Worm (Caenorhabditis elegans) whole organism, L1 larva: Measurements from ENCODE around the gene clec-6.

Experiments
- C04F5.9 ChIP-seq: sonication (generic microtip); optimal IDR thresholded peaks from 2 replicates; lab custom pipeline; 2016; ENCODE audit warnings: missing genetic modification characterization, missing compliant biosample characterization
- C16A3.4 ChIP-seq: fragments of 150-350 bp; optimal IDR thresholded peaks from 2 replicates; lab custom pipeline; 2014; ENCODE audit warnings: missing biosample characterization, missing genetic modification characterization
- Y116A8C.19 ChIP-seq: sonication (generic microtip); optimal IDR thresholded peaks from 2 replicates; lab custom pipeline; 2016; ENCODE audit warnings: missing compliant biosample characterization, missing genetic modification characterization, borderline replicate concordance
- alr-1 ChIP-seq: fragments of 200-800 bp; sonication (Bioruptor generic); optimal IDR thresholded peaks from 2 replicates; lab custom pipeline; 2018; ENCODE audit warnings: borderline replicate concordance, mild to moderate bottlenecking, missing genetic modification characterization, missing compliant biosample characterization
- aly-2 ChIP-seq: fragments of 150-350 bp; optimal IDR thresholded peaks from 2 replicates; lab custom pipeline; 2014; ENCODE audit warnings: missing biosample characterization, missing genetic modification characterization
- ceh-63 ChIP-seq: fragments of 200-800 bp; sonication (Bioruptor generic); optimal IDR thresholded peaks from 2 replicates; lab custom pipeline; 2018; ENCODE audit warnings: mild to moderate bottlenecking, missing genetic modification characterization, missing compliant biosample characterization
- ceh-8 ChIP-seq: fragments of 200-800 bp; sonication (Bioruptor generic); optimal IDR thresholded peaks from 2 replicates; lab custom pipeline; 2018; ENCODE audit warnings: mild to moderate bottlenecking, missing genetic modification characterization, moderate library complexity, missing compliant biosample characterization
- ceh-90 ChIP-seq: sonication (generic microtip); optimal IDR thresholded peaks from 2 replicates; lab custom pipeline; 2016; ENCODE audit warnings: missing genetic modification characterization, missing compliant biosample characterization
- dpl-1 ChIP-seq, 3 experiments: fragments of 150-350 bp in 2 of 3; sonication (generic microtip) in 1 of 3; optimal IDR thresholded peaks; 2 replicates each; lab custom pipeline; 2014 to 2017; ENCODE audit warnings: missing biosample characterization in 3 of 3, missing genetic modification characterization in 3 of 3, missing genetic modification reagents in 3 of 3
- dsc-1 ChIP-seq: sonication (generic microtip); optimal IDR thresholded peaks from 2 replicates; lab custom pipeline; 2016; ENCODE audit warnings: mild to moderate bottlenecking, missing genetic modification characterization, missing compliant biosample characterization
- egl-27 ChIP-seq, 2 experiments: fragments of 150-350 bp in 1 of 2; sonication (generic microtip); optimal IDR thresholded peaks; 3 replicates each; lab custom pipeline; 2017 to 2018; ENCODE audit warnings: missing biosample characterization in 2 of 2, missing genetic modification characterization in 2 of 2, missing genetic modification reagents in 2 of 2
- elt-2 ChIP-seq: sonication (generic microtip); optimal IDR thresholded peaks from 2 replicates; lab custom pipeline; 2016; ENCODE audit warnings: missing genetic modification characterization, mild to moderate bottlenecking, inconsistent platforms, missing compliant biosample characterization, missing genetic modification reagents
- elt-3 ChIP-seq, 6 experiments: fragments of 150-350 bp in 1 of 6; sonication (generic microtip); optimal IDR thresholded peaks; 2 replicates each; lab custom pipeline; 2017 to 2018; ENCODE audit warnings: missing biosample characterization in 6 of 6, missing genetic modification characterization in 6 of 6, inconsistent platforms in 1 of 6
- ets-5 ChIP-seq: fragments of 200-800 bp; sonication (Bioruptor generic); IDR thresholded peaks from 2 replicates; pipeline ENCODE4 v1.3.6; 2022; ENCODE audit warnings: missing genetic modification characterization, missing compliant biosample characterization
- fkh-4 ChIP-seq: sonication (generic microtip); optimal IDR thresholded peaks from 2 replicates; lab custom pipeline; 2016; ENCODE audit warnings: missing compliant biosample characterization, missing genetic modification characterization, borderline replicate concordance
- hlh-17 ChIP-seq: fragments of 200-800 bp; sonication (Bioruptor generic); optimal IDR thresholded peaks from 2 replicates; lab custom pipeline; 2018; ENCODE audit warnings: missing genetic modification characterization, mild to moderate bottlenecking, missing compliant biosample characterization, moderate library complexity, borderline replicate concordance
- isw-1 ChIP-seq: fragments of 200-800 bp; sonication (Bioruptor generic); IDR thresholded peaks from 2 replicates; pipeline ENCODE4 v1.3.6; 2022; ENCODE audit warnings: missing genetic modification characterization, missing compliant biosample characterization
- lin-13 ChIP-seq: fragments of 150-350 bp; optimal IDR thresholded peaks from 2 replicates; lab custom pipeline; 2014; ENCODE audit warnings: missing biosample characterization, missing genetic modification reagents, missing genetic modification characterization
- lin-14 ChIP-seq: fragments of 200-800 bp; sonication (Bioruptor generic); optimal IDR thresholded peaks from 2 replicates; lab custom pipeline; 2018; ENCODE audit warnings: mild to moderate bottlenecking, missing genetic modification characterization, moderate library complexity, missing compliant biosample characterization
- lin-35 ChIP-seq, 2 experiments: fragments of 150-350 bp; optimal IDR thresholded peaks; 2 replicates each; lab custom pipeline; 2014; ENCODE audit warnings: missing biosample characterization in 2 of 2, missing genetic modification characterization in 2 of 2, missing genetic modification reagents in 2 of 2
- lir-3 ChIP-seq: sonication (generic microtip); optimal IDR thresholded peaks from 2 replicates; lab custom pipeline; 2016; ENCODE audit warnings: mild to moderate bottlenecking, missing genetic modification characterization, moderate library complexity, missing compliant biosample characterization; ENCODE audit not compliant: poor library complexity
- nhr-19 ChIP-seq: fragments of 200-800 bp; sonication (Bioruptor generic); conservative IDR thresholded peaks from 2 replicates; pipeline ENCODE4 v1.3.6; 2022; ENCODE audit warnings: missing genetic modification characterization, missing compliant biosample characterization
- nhr-47 ChIP-seq: sonication (generic microtip); optimal IDR thresholded peaks from 2 replicates; lab custom pipeline; 2016; ENCODE audit warnings: mild to moderate bottlenecking, missing genetic modification characterization, moderate library complexity, missing compliant biosample characterization
- nhr-71 ChIP-seq: sonication (generic microtip); optimal IDR thresholded peaks from 2 replicates; lab custom pipeline; 2016; ENCODE audit warnings: mild to moderate bottlenecking, missing genetic modification characterization, moderate library complexity, missing compliant biosample characterization
- nhr-76 ChIP-seq: sonication (generic microtip); optimal IDR thresholded peaks from 2 replicates; lab custom pipeline; 2017; ENCODE audit warnings: missing biosample characterization, missing genetic modification characterization
- nhr-77 ChIP-seq: fragments of 150-350 bp; optimal IDR thresholded peaks from 2 replicates; lab custom pipeline; 2014; ENCODE audit warnings: missing biosample characterization, missing genetic modification characterization
- nhr-84 ChIP-seq: sonication (generic microtip); optimal IDR thresholded peaks from 2 replicates; lab custom pipeline; 2017; ENCODE audit warnings: missing biosample characterization, missing genetic modification characterization
- nhr-85 ChIP-seq: sonication (generic microtip); peaks from one replicate; lab custom pipeline; 2016; ENCODE audit warnings: missing genetic modification characterization, inconsistent platforms, missing compliant biosample characterization
- nhr-90 ChIP-seq: sonication (generic microtip); optimal IDR thresholded peaks from 2 replicates; lab custom pipeline; 2016; ENCODE audit warnings: mild to moderate bottlenecking, missing genetic modification characterization, missing compliant biosample characterization; ENCODE audit not compliant: poor library complexity
- pax-3 ChIP-seq: fragments of 200-800 bp; sonication (Bioruptor generic); optimal IDR thresholded peaks from 2 replicates; lab custom pipeline; 2018; ENCODE audit warnings: mild to moderate bottlenecking, missing genetic modification characterization, moderate library complexity, missing compliant biosample characterization
- pqm-1 ChIP-seq: sonication (generic microtip); optimal IDR thresholded peaks from 3 replicates; lab custom pipeline; 2017; ENCODE audit warnings: missing biosample characterization, missing genetic modification characterization
- sox-4 ChIP-seq: sonication (generic microtip); optimal IDR thresholded peaks from 2 replicates; lab custom pipeline; 2016; ENCODE audit warnings: missing genetic modification characterization, missing compliant biosample characterization
- tbx-2 ChIP-seq: sonication (generic microtip); optimal IDR thresholded peaks from 2 replicates; lab custom pipeline; 2016; ENCODE audit warnings: missing genetic modification characterization, missing compliant biosample characterization
- tlp-1 ChIP-seq: fragments of 150-350 bp; optimal IDR thresholded peaks from 2 replicates; lab custom pipeline; 2014; ENCODE audit warnings: missing biosample characterization, missing genetic modification characterization
- unc-130 ChIP-seq: fragments of 150-350 bp; optimal IDR thresholded peaks from 2 replicates; lab custom pipeline; 2017; ENCODE audit warnings: missing biosample characterization, missing genetic modification characterization, inconsistent platforms
- unc-62 ChIP-seq: fragments of 150-350 bp; optimal IDR thresholded peaks from 2 replicates; lab custom pipeline; 2014; ENCODE audit warnings: missing biosample characterization, missing genetic modification reagents, missing genetic modification characterization
- unc-86 ChIP-seq: sonication (generic microtip); optimal IDR thresholded peaks from 2 replicates; lab custom pipeline; 2016; ENCODE audit warnings: missing genetic modification characterization, missing compliant biosample characterization
- xbp-1 ChIP-seq: sonication (generic microtip); optimal IDR thresholded peaks from 2 replicates; lab custom pipeline; 2016; ENCODE audit warnings: missing genetic modification characterization, missing compliant biosample characterization
- ztf-11 ChIP-seq, 2 experiments: sonication (generic microtip); optimal IDR thresholded peaks; 2 replicates each; lab custom pipeline; 2016 to 2017; ENCODE audit warnings: missing genetic modification characterization in 2 of 2, missing biosample characterization in 1 of 2, missing compliant biosample characterization in 1 of 2

Gene clec-6

DNA sequence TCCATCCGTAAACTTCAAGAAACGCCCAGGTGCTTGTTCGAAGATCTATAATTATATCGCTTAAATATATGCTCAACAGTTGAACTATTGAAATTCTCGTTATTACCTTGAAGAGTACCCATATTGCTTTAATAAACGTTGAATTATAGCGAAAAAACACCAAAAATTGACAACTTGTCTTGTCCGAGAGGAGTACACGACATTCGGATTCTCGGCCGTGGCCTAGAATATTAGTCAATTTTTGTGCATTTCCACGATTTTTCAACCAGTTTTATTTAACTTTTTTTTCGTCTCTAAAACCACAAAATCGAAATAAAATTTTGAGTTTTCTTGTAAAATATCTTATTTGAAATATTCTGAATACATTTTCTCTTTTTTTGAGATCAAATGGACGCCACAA is 25.1 kb upstream of the clec-6 start, which contains the start of the genes F26F4.9 and cee-1 (continued):
- TF ChIP-seq dsc-1 (tag; lab: Kevin White, UChicago) (peak; percentile 84), lin-14 (GFP tag; lab: Kevin White, UChicago) (peak; percentile 71), C16A3.4 (tag; lab: Kevin White, UChicago) (peak; percentile 35), xbp-1 (tag; lab: Kevin White, UChicago) (peak; percentile 78), lin-13 (GFP tag; lab: Kevin White, UChicago) (peak; percentile 21), nhr-85 (peak; percentile 82), unc-86 (tag; lab: Kevin White, UChicago) (peak; percentile 32), elt-3 (tag; optimal IDR thresholded peaks at IDR 0.05; lab: Kevin White, UChicago) (peak in 1 of 6 experiments; percentile 14), nhr-71 (tag; lab: Kevin White, UChicago) (peak; percentile 84), nhr-19 (GFP tag; lab: Robert Waterston, UW) (peak; percentile 66), lin-35 (GFP tag; optimal IDR thresholded peaks at IDR 0.05; lab: Kevin White, UChicago) (peak; percentile 67 to 75), lir-3 (tag; lab: Kevin White, UChicago) (peak; percentile 93), Y116A8C.19 (tag; lab: Kevin White, UChicago) (peak; percentile 73), aly-2 (tag; lab: Kevin White, UChicago) (no peak)

DNA sequence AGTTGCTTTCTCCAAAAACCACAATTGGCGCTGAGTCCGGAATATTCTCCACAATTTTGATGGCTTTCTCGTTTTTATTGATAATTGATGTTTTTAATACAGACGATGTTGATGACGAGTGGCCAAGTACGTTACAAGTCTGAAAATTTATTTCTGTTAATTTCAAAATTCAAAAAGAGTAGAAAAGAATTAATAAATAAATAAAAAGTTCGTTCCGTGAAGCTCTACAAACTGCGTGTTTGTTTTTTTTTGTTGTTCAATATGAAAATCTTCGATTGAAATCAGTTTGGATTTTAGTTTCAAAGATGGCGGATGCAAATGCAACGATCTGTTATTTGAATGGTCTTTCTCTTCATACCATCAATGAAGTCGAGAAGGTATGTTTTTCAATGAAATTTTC is 23.7 kb upstream of the clec-6 start, which contains the start of gene F26F4.2:
TSS of gene F26F4.2 (plus strand) at position 301 of the 400 bp plus-strand sequence.
- TF ChIP-seq elt-3 (tag; optimal IDR thresholded peaks at IDR 0.05; lab: Kevin White, UChicago) = no peak
- TF ChIP-seq nhr-90 = no peak
- no peak for TF ChIP-seq elt-2 (tag; lab: Kevin White, UChicago)
- no peak for TF ChIP-seq unc-62 (GFP tag; lab: Kevin White, UChicago)
- TF ChIP-seq nhr-77 (tag; lab: Kevin White, UChicago) = no peak
- TF ChIP-seq nhr-84 (tag; lab: Kevin White, UChicago) = no peak
- no peak for TF ChIP-seq isw-1 (GFP tag; lab: Robert Waterston, UW)
- TF ChIP-seq hlh-17 (GFP tag; lab: Kevin White, UChicago) = no peak
- no peak for TF ChIP-seq ets-5 (GFP tag; lab: Robert Waterston, UW)
- no peak for TF ChIP-seq pqm-1
- TF ChIP-seq nhr-76 = no peak
- TF ChIP-seq unc-130 (tag; lab: Kevin White, UChicago) = no peak
- no peak for TF ChIP-seq alr-1 (tag; lab: Kevin White, UChicago)
- TF ChIP-seq C04F5.9 (tag; lab: Kevin White, UChicago) = no peak
- no peak for TF ChIP-seq nhr-85
- TF ChIP-seq nhr-47 = no peak
- TF ChIP-seq tlp-1 (tag; lab: Kevin White, UChicago) = no peak
- no peak for TF ChIP-seq ceh-63 (GFP tag; lab: Kevin White, UChicago)

DNA sequence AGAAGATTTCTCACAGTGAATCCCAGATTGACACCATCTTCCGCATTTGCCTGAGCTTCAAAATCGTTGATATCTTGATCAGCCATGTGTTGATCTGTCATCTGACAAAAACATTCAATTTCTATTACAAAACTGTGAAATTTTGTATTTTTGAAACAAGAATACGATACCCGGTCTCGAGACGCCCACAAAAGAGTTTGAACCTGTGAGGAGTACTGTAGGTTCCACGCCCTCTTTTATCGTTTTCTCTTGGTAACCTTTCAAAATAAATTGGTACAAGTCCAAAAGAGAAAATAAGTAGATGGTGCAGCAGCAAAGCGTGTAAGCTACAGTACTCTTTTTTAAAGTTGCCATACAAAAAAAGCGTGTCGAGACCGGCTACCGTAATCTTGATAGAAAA is 22.7 kb upstream of the clec-6 start, which contains the start of gene F26F4.12:
TSS of gene F26F4.12 (minus strand) at position 101 of the 400 bp plus-strand sequence.
- TF ChIP-seq ceh-8 (no peak), ceh-63 (GFP tag; lab: Kevin White, UChicago) (no peak), pax-3 (tag; lab: Kevin White, UChicago) (no peak), aly-2 (tag; lab: Kevin White, UChicago) (no peak), fkh-4 (tag; lab: Kevin White, UChicago) (no peak), ztf-11 (tag; optimal IDR thresholded peaks at IDR 0.05; lab: Kevin White, UChicago) (no peak), tlp-1 (tag; lab: Kevin White, UChicago) (no peak)

DNA sequence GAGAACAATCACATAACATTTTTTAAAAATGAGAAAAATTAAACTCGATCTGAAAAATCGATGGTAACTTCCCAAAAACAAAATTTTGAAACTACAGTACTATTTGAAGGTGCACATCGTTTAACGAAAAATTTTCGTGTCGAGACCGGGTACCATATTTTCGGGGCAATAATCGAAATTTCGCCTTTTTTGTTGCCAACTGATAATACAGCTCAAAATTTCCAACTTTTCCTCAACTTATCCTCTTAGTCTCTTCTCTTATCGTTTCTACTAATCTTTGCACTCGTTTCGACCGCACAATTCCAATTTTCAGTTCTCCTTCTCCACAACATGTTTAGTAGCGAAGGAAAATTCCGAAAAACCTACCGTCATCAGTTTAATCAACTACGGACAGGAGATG is 19.7 kb upstream of the clec-6 start, which contains the start of gene rom-1:
TSS of gene rom-1 (plus strand) at position 301 of the 400 bp plus-strand sequence.
- TF ChIP-seq ceh-90 (tag; lab: Kevin White, UChicago) = no peak
- TF ChIP-seq sox-4 = no peak
- TF ChIP-seq dpl-1 (GFP tag; optimal IDR thresholded peaks at IDR 0.05; lab: Kevin White, UChicago) = no peak
- TF ChIP-seq egl-27 (tag; optimal IDR thresholded peaks at IDR 0.05; lab: Kevin White, UChicago) = no peak
- TF ChIP-seq nhr-77 (tag; lab: Kevin White, UChicago) = no peak
- no peak for TF ChIP-seq tbx-2
